Worm (Caenorhabditis elegans): Measurements from ENCODE around the gene nth-1.

Gene nth-1

ce11 chrIII:4332543-4333042, 38.5 kb upstream of the nth-1 start, which contains the start of gene cdk-12 (continued):
- TF ChIP-seq ceh-63 (GFP tag; optimal IDR thresholded peaks at IDR 0.05) (no peak), lin-39 (tag; optimal IDR thresholded peaks at IDR 0.05) (no peak), lin-15B (tag; optimal IDR thresholded peaks at IDR 0.05) (no peak), lin-35 (GFP tag; optimal IDR thresholded peaks at IDR 0.05) (peak; percentile 38 to 52), snu-23 (GFP tag; optimal IDR thresholded peaks at IDR 0.05) (peak; percentile 60), lir-3 (tag; optimal IDR thresholded peaks at IDR 0.05; ENCODE audit: poor library complexity) (no peak), ceh-90 (tag; optimal IDR thresholded peaks at IDR 0.05) (no peak), nhr-90 (tag; optimal IDR thresholded peaks at IDR 0.05; ENCODE audit: poor library complexity) (peak; percentile 35), sptf-1 (tag; optimal IDR thresholded peaks at IDR 0.05) (no peak), ama-1 (optimal IDR thresholded peaks at IDR 0.05) (no peak), jun-1 (tag; optimal IDR thresholded peaks at IDR 0.05) (no peak), lin-14 (GFP tag; optimal IDR thresholded peaks at IDR 0.05) (peak; percentile 57), ztf-4 (tag; optimal IDR thresholded peaks at IDR 0.05) (no peak), dsc-1 (tag; optimal IDR thresholded peaks at IDR 0.05) (peak; percentile 19), dpl-1 (GFP tag; optimal IDR thresholded peaks at IDR 0.05) (peak; percentile 34 to 62 (median 36)), mdl-1 (tag; optimal IDR thresholded peaks at IDR 0.05) (peak in 1 of 2 experiments; percentile 34), zip-4 (GFP tag; optimal IDR thresholded peaks at IDR 0.05) (no peak), nhr-84 (tag; optimal IDR thresholded peaks at IDR 0.05) (no peak), ceh-88 (GFP tag; IDR thresholded peaks at IDR 0.05) (no peak), nhr-237 (tag; optimal IDR thresholded peaks at IDR 0.05) (no peak), blmp-1 (tag; optimal IDR thresholded peaks at IDR 0.05) (peak; percentile 53), irx-1 (tag; optimal IDR thresholded peaks at IDR 0.05) (peak; percentile 6), pax-3 (tag; optimal IDR thresholded peaks at IDR 0.05) (no peak), vab-15 (tag; optimal IDR thresholded peaks at IDR 0.05) (no peak), aha-1 (tag; optimal IDR thresholded peaks at IDR 0.05) (no peak), skn-1 (tag; optimal IDR thresholded peaks at IDR 0.05) (peak; percentile 66), nhr-76 (tag; optimal IDR thresholded peaks at IDR 0.05) (no peak), nhr-20 (tag; optimal IDR thresholded peaks at IDR 0.05) (peak; percentile 34), hpl-2 (GFP tag; optimal IDR thresholded peaks at IDR 0.05) (no peak), mep-1 (tag; optimal IDR thresholded peaks at IDR 0.05) (peak; percentile 63), ztf-11 (tag; optimal IDR thresholded peaks at IDR 0.05) (no peak), egl-27 (tag; optimal IDR thresholded peaks at IDR 0.05) (no peak), pag-3 (tag; optimal IDR thresholded peaks at IDR 0.05; ENCODE audit: borderline replicate concordance, insufficient read depth) (peak; percentile 69), unc-86 (tag; optimal IDR thresholded peaks at IDR 0.05) (no peak), isw-1 (GFP tag; IDR thresholded peaks at IDR 0.05) (no peak), fkh-10 (GFP tag; optimal IDR thresholded peaks at IDR 0.05) (no peak), elt-3 (tag; optimal IDR thresholded peaks at IDR 0.05) (peak in 1 of 6 experiments; percentile 73), unc-130 (tag; optimal IDR thresholded peaks at IDR 0.05) (no peak), nhr-71 (tag; optimal IDR thresholded peaks at IDR 0.05) (peak; percentile 66), fkh-8 (tag; optimal IDR thresholded peaks at IDR 0.05) (no peak), nhr-11 (tag; optimal IDR thresholded peaks at IDR 0.05) (no peak), F16B12.6 (tag; optimal IDR thresholded peaks at IDR 0.05) (no peak), ceh-82 (tag; optimal IDR thresholded peaks at IDR 0.05) (peak in 1 of 3 experiments; percentile 56), egl-13 (tag; optimal IDR thresholded peaks at IDR 0.05) (no peak), mef-2 (tag; optimal IDR thresholded peaks at IDR 0.05) (no peak)

Measured in whole organism, L1 larva.